Worm (Caenorhabditis elegans): ENCODE results near the gene nep-1.
A peak's percentile ranks its signal among the peaks of the same experiment; 100 is the strongest.

nep-1 gene

DNA sequence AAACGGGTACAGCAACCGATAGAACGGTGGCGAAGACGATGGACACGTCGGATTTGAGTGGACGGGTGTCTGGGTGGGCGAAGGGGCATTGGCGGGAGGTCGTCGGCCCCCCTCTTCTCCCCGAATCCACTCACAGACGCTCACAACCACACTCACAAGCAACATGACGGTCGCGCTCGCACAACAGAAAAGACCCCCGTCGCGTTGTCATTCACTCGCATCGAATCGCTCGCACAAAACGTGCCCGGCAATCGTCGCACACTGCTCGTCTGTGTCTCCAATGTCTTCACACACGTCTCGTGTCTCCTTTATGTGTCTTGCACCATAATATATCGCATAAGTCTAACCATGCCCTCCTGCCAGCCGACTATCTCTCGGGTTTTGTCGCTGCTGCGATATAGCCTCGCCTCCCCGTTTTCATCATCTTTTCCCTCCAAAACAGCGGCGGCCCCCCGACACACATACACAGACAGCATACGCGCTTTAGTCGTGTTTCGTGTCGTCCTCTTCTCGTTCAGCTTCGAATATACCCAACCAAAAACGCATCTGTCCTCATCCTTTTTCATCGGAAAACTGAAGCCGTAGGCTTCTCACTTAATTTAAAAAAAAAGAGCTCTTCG, 22.8 kb downstream of the nep-1 start:
- peak; percentile 30 for TF ChIP-seq blmp-1 (tag; optimal IDR thresholded peaks at IDR 0.05)
- TF ChIP-seq ztf-11 (tag; optimal IDR thresholded peaks at IDR 0.05) = peak; percentile 86
- no peak for TF ChIP-seq tbx-8 (GFP tag; optimal IDR thresholded peaks at IDR 0.05)
- peak; percentile 90 for TF ChIP-seq mls-2 (tag; optimal IDR thresholded peaks at IDR 0.05)
- TF ChIP-seq nhr-76 (tag; optimal IDR thresholded peaks at IDR 0.05) = no peak
- no peak for TF ChIP-seq elt-1 (tag; optimal IDR thresholded peaks at IDR 0.05; ENCODE audit: borderline replicate concordance, insufficient read depth)
- TF ChIP-seq lin-13 (tag; optimal IDR thresholded peaks at IDR 0.05) = peak; percentile 71
- peak; percentile 52 for TF ChIP-seq mep-1 (tag; optimal IDR thresholded peaks at IDR 0.05)
- peak; percentile 61 for TF ChIP-seq M03D4.4 (tag; optimal IDR thresholded peaks at IDR 0.05)
- TF ChIP-seq pha-4 (tag; optimal IDR thresholded peaks at IDR 0.05) = peak; percentile 89
- peak; percentile 16 for TF ChIP-seq nhr-2 (tag; optimal IDR thresholded peaks at IDR 0.05)
- TF ChIP-seq nhr-237 (tag; optimal IDR thresholded peaks at IDR 0.05) = peak; percentile 34
- no peak for TF ChIP-seq nhr-12 (tag; optimal IDR thresholded peaks at IDR 0.05)
- TF ChIP-seq snpc-4 (tag; optimal IDR thresholded peaks at IDR 0.05) = no peak
- peak; percentile 48 for TF ChIP-seq lsy-2 (tag; optimal IDR thresholded peaks at IDR 0.05)
- no peak for TF ChIP-seq bed-3 (GFP tag; optimal IDR thresholded peaks at IDR 0.05)
- TF ChIP-seq nhr-28 (tag; optimal IDR thresholded peaks at IDR 0.05) = no peak
- TF ChIP-seq ces-1 (GFP tag; optimal IDR thresholded peaks at IDR 0.05) = peak; percentile 43
- TF ChIP-seq unc-39 (tag; optimal IDR thresholded peaks at IDR 0.05) = no peak
- TF ChIP-seq unc-62 (GFP tag; optimal IDR thresholded peaks at IDR 0.05) = peak; percentile 82
- TF ChIP-seq ham-2 (GFP tag; optimal IDR thresholded peaks at IDR 0.05) = peak; percentile 99
- TF ChIP-seq drap-1 (GFP tag; optimal IDR thresholded peaks at IDR 0.05) = peak; percentile 82
- no peak for TF ChIP-seq flh-1 (GFP tag; optimal IDR thresholded peaks at IDR 0.05)
- TF ChIP-seq elt-3 (tag; optimal IDR thresholded peaks at IDR 0.05) = peak; percentile 33
- peak; percentile 31 for TF ChIP-seq ceh-83 (GFP tag; optimal IDR thresholded peaks at IDR 0.05)
- TF ChIP-seq ceh-39 (tag; optimal IDR thresholded peaks at IDR 0.05) = peak; percentile 18
- TF ChIP-seq zip-8 (tag; optimal IDR thresholded peaks at IDR 0.05) = peak; percentile 2
- TF ChIP-seq cnd-1 (tag; optimal IDR thresholded peaks at IDR 0.05) = peak; percentile 41
- TF ChIP-seq sptf-1 (tag; optimal IDR thresholded peaks at IDR 0.05) = peak; percentile 84
- TF ChIP-seq unc-120 (tag; optimal IDR thresholded peaks at IDR 0.05; ENCODE audit: poor library complexity, severe bottlenecking) = peak; percentile 97
- peak; percentile 49 for TF ChIP-seq ceh-43 (GFP tag; optimal IDR thresholded peaks at IDR 0.05)
- no peak for TF ChIP-seq sem-2 (GFP tag; optimal IDR thresholded peaks at IDR 0.05)
- no peak for TF ChIP-seq lin-32 (GFP tag; optimal IDR thresholded peaks at IDR 0.05)
- no peak for TF ChIP-seq mab-5 (tag; optimal IDR thresholded peaks at IDR 0.05)
- peak; percentile 72 for TF ChIP-seq hlh-1 (tag; optimal IDR thresholded peaks at IDR 0.05)

DNA sequence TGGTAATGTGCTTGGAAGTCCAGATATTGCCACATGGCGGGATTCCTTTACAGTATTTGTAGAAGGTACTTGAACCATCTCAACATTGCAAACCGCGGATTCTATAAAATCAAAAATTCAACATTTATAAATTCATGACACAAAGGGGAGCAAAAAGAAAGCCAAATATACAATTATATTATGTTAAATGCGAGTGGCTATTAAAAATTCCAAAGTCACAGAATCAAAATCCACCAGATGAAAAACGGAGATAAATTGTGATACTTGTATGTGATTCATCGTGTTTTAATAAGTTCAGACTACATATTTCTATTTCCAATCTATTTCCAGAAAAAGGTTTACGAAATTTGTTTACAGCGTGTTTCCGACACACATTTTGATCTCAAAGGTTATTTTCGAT, 23.5 kb downstream of the nep-1 start, which contains the start of gene din-1:
Gene din-1 (minus strand): TSS at position 101 of the 400 bp plus-strand sequence.
- TF ChIP-seq ces-1 (GFP tag; optimal IDR thresholded peaks at IDR 0.05) (no peak), elt-1 (tag; optimal IDR thresholded peaks at IDR 0.05; ENCODE audit: borderline replicate concordance, insufficient read depth) (no peak), M03D4.4 (tag; optimal IDR thresholded peaks at IDR 0.05) (no peak), lin-13 (tag; optimal IDR thresholded peaks at IDR 0.05) (no peak), zip-8 (tag; optimal IDR thresholded peaks at IDR 0.05) (no peak), mls-2 (tag; optimal IDR thresholded peaks at IDR 0.05) (no peak), ceh-43 (GFP tag; optimal IDR thresholded peaks at IDR 0.05) (no peak), nhr-237 (tag; optimal IDR thresholded peaks at IDR 0.05) (no peak), nhr-2 (tag; optimal IDR thresholded peaks at IDR 0.05) (no peak), nhr-28 (tag; optimal IDR thresholded peaks at IDR 0.05) (no peak), blmp-1 (tag; optimal IDR thresholded peaks at IDR 0.05) (no peak), snpc-4 (tag; optimal IDR thresholded peaks at IDR 0.05) (no peak), cnd-1 (tag; optimal IDR thresholded peaks at IDR 0.05) (no peak), bed-3 (GFP tag; optimal IDR thresholded peaks at IDR 0.05) (no peak), unc-120 (tag; optimal IDR thresholded peaks at IDR 0.05; ENCODE audit: poor library complexity, severe bottlenecking) (no peak)

DNA sequence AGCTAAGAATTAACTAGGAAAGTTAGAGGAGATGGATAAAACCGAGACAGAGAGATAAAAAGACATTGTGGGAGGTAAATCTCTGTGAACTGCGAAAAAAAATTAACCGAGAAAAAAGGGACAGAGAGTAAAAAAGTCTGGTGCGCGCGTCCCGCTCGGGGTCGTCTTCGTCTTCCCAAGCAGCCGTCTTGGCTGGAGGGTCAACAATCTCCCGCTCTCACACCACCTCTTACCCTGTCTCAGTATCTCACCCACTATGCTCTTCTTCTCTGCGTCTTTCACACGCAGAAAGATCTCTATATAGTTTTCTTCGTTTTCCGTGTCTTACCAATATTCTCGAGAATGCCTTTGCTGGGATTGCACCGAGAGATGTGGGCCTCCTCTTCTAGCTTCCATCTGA, 24.3 kb downstream of the nep-1 start:
- TF ChIP-seq mep-1 (tag; optimal IDR thresholded peaks at IDR 0.05) (peak; percentile 44), nhr-237 (tag; optimal IDR thresholded peaks at IDR 0.05) (peak; percentile 12), nhr-2 (tag; optimal IDR thresholded peaks at IDR 0.05) (peak; percentile 8), nhr-12 (tag; optimal IDR thresholded peaks at IDR 0.05) (no peak), blmp-1 (tag; optimal IDR thresholded peaks at IDR 0.05) (no peak), hlh-1 (tag; optimal IDR thresholded peaks at IDR 0.05) (peak; percentile 12), nhr-28 (tag; optimal IDR thresholded peaks at IDR 0.05) (no peak), ceh-83 (GFP tag; optimal IDR thresholded peaks at IDR 0.05) (no peak), ceh-39 (tag; optimal IDR thresholded peaks at IDR 0.05) (no peak), M03D4.4 (tag; optimal IDR thresholded peaks at IDR 0.05) (no peak), bed-3 (GFP tag; optimal IDR thresholded peaks at IDR 0.05) (no peak), nhr-76 (tag; optimal IDR thresholded peaks at IDR 0.05) (no peak), elt-3 (tag; optimal IDR thresholded peaks at IDR 0.05) (no peak), cnd-1 (tag; optimal IDR thresholded peaks at IDR 0.05) (peak; percentile 6), ceh-43 (GFP tag; optimal IDR thresholded peaks at IDR 0.05) (no peak), ham-2 (GFP tag; optimal IDR thresholded peaks at IDR 0.05) (no peak), pha-4 (tag; optimal IDR thresholded peaks at IDR 0.05) (peak; percentile 44), sem-2 (GFP tag; optimal IDR thresholded peaks at IDR 0.05) (no peak), snpc-4 (tag; optimal IDR thresholded peaks at IDR 0.05) (no peak), mab-5 (tag; optimal IDR thresholded peaks at IDR 0.05) (no peak), ztf-11 (tag; optimal IDR thresholded peaks at IDR 0.05) (no peak), unc-62 (GFP tag; optimal IDR thresholded peaks at IDR 0.05) (no peak), mls-2 (tag; optimal IDR thresholded peaks at IDR 0.05) (no peak), lsy-2 (tag; optimal IDR thresholded peaks at IDR 0.05) (peak; percentile 3), lin-32 (GFP tag; optimal IDR thresholded peaks at IDR 0.05) (no peak), flh-1 (GFP tag; optimal IDR thresholded peaks at IDR 0.05) (no peak), sptf-1 (tag; optimal IDR thresholded peaks at IDR 0.05) (no peak), tbx-8 (GFP tag; optimal IDR thresholded peaks at IDR 0.05) (no peak), unc-120 (tag; optimal IDR thresholded peaks at IDR 0.05; ENCODE audit: poor library complexity, severe bottlenecking) (peak; percentile 59)
